Fruit fly (Drosophila melanogaster): Measurements from ENCODE around the gene CG4598.

Gene CG4598

DNA sequence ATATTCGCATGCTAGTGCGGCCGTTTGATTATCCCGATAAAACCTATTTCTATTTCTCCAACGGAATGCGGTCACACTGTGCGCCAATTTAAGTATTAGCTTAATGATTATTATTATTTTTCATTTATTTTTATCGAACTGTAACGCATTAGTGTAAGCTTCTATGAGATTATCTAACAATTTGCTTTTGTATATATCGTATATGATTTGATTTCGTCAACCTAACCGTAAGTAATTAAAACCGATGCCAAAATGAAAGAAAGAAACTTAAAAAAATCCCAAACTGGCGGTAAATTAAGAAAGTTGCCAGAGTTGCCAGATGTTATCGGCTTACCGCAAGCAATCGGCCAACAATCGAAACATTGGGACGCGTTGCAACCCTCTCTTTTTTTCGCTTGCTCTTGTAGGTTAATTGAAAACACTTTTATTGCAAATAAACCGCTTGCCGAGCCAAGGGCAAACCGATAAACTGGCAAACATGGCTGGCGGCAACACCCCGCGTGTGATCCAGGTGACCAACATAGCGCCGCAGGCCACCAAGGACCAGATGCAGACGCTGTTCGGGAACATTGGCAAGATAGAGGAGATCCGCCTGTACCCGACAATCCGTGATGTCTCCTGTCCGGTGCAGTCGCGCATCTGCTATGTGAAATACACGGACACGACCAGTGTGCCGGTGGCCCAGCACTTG lies 5.7 kb upstream of the CG4598 start, which contains the start of the genes Etl1 and Srp54 (continued):
- TF ChIP-seq row (GFP tag; IDR thresholded peaks at IDR 0.05) (0 out of 3 replicates have a peak, but pooled peaks have one; percentile 21), CG30431 (GFP tag; optimal IDR thresholded peaks at IDR 0.05) (no peak), Side (GFP tag; optimal IDR thresholded peaks at IDR 0.05) (no peak), CG10147 (GFP tag; optimal IDR thresholded peaks at IDR 0.05) (no peak), CG2199 (GFP tag; IDR thresholded peaks at IDR 0.05) (no peak), maf-S (GFP tag; optimal IDR thresholded peaks at IDR 0.05) (no peak), Fer3 (tag; optimal IDR thresholded peaks at IDR 0.05) (no peak), NC2α (GFP tag; optimal IDR thresholded peaks at IDR 0.05) (no peak), HLHmδ (GFP tag; optimal IDR thresholded peaks at IDR 0.05) (no peak), cato (GFP tag; optimal IDR thresholded peaks at IDR 0.05; ENCODE audit: borderline replicate concordance) (no peak), lbe (GFP tag; optimal IDR thresholded peaks at IDR 0.05) (no peak), CG18262 (tag; optimal IDR thresholded peaks at IDR 0.05) (no peak), Lhr (GFP tag; optimal IDR thresholded peaks at IDR 0.05) (peak; percentile 26), CG12942 (GFP tag; optimal IDR thresholded peaks at IDR 0.05) (no peak), aop (GFP tag; IDR thresholded peaks at IDR 0.05) (no peak), CG12299 (tag; optimal IDR thresholded peaks at IDR 0.05) (no peak), CG15011 (GFP tag; optimal IDR thresholded peaks at IDR 0.05) (no peak), CG17328 (GFP tag; IDR thresholded peaks at IDR 0.05) (no peak), CG1603 (tag; optimal IDR thresholded peaks at IDR 0.05) (peak; percentile 0), Hr3 (GFP tag; optimal IDR thresholded peaks at IDR 0.05) (no peak), CG10543 (GFP tag; optimal IDR thresholded peaks at IDR 0.05) (no peak), CG3163 (GFP tag; optimal IDR thresholded peaks at IDR 0.05) (no peak), CG15601 (tag; optimal IDR thresholded peaks at IDR 0.05) (no peak), Hsf (GFP tag; optimal IDR thresholded peaks at IDR 0.05) (no peak), Blimp-1 (GFP tag; optimal IDR thresholded peaks at IDR 0.05) (no peak), CrebB (tag; optimal IDR thresholded peaks at IDR 0.05) (no peak), CG5180 (GFP tag; optimal IDR thresholded peaks at IDR 0.05) (no peak), nau (GFP tag; optimal IDR thresholded peaks at IDR 0.05) (no peak), hbn (GFP tag; IDR thresholded peaks at IDR 0.05; ENCODE audit: partially characterized antibody) (no peak), Lim3 (GFP tag; IDR thresholded peaks at IDR 0.05) (no peak), CG13894 (tag; optimal IDR thresholded peaks at IDR 0.05) (no peak), ken (GFP tag; IDR thresholded peaks at IDR 0.05) (no peak), CG4854 (GFP tag; optimal IDR thresholded peaks at IDR 0.05) (no peak), tup (GFP tag; optimal IDR thresholded peaks at IDR 0.05) (no peak), CG3838 (GFP tag; optimal IDR thresholded peaks at IDR 0.05) (no peak), CG13624 (GFP tag; optimal IDR thresholded peaks at IDR 0.05) (no peak), Hr39 (optimal IDR thresholded peaks at IDR 0.05) (no peak), ewg (GFP tag; optimal IDR thresholded peaks at IDR 0.05) (no peak), unpg (GFP tag; optimal IDR thresholded peaks at IDR 0.05) (no peak), ems (GFP tag; optimal IDR thresholded peaks at IDR 0.05) (no peak), p53 (GFP tag; optimal IDR thresholded peaks at IDR 0.05) (no peak), vvl (GFP tag; IDR thresholded peaks at IDR 0.05) (no peak), slou (GFP tag; optimal IDR thresholded peaks at IDR 0.05) (no peak), Chrac-16 (GFP tag; optimal IDR thresholded peaks at IDR 0.05) (no peak), C15 (GFP tag; IDR thresholded peaks at IDR 0.05) (no peak), fd102C (GFP tag; optimal IDR thresholded peaks at IDR 0.05) (no peak), fd96Cb (tag; optimal IDR thresholded peaks at IDR 0.05) (no peak), Dip3 (GFP tag; optimal IDR thresholded peaks at IDR 0.05) (no peak), otp (GFP tag; IDR thresholded peaks at IDR 0.05) (no peak), CG11504 (tag; optimal IDR thresholded peaks at IDR 0.05) (peak; percentile 11), CG3847 (GFP tag; IDR thresholded peaks at IDR 0.05) (peak; percentile 39; the same call in 1 of the 2 replicates)

All from whole organism, embryonic.